Fruit fly (Drosophila melanogaster): Measurements from ENCODE around the gene Srx.

Srx gene

dm6 chrX:17821466-17821865 lies 35.3 kb upstream of the Srx start (continued):
- TF ChIP-seq ci (GFP tag; IDR thresholded peaks at IDR 0.05) (no peak), tin (GFP tag; optimal IDR thresholded peaks at IDR 0.05) (no peak), CG6254 (GFP tag; optimal IDR thresholded peaks at IDR 0.05) (no peak), Hr39 (optimal IDR thresholded peaks at IDR 0.05) (no peak), CG30431 (GFP tag; optimal IDR thresholded peaks at IDR 0.05) (no peak), CG15073 (GFP tag; optimal IDR thresholded peaks at IDR 0.05) (no peak), repo (GFP tag; optimal IDR thresholded peaks at IDR 0.05) (no peak), sima (GFP tag; optimal IDR thresholded peaks at IDR 0.05) (no peak), slou (GFP tag; optimal IDR thresholded peaks at IDR 0.05) (no peak), Myb (GFP tag; optimal IDR thresholded peaks at IDR 0.05) (no peak), Pdp1 (GFP tag; optimal IDR thresholded peaks at IDR 0.05) (peak in 1 of 2 experiments; percentile 18), Asciz (GFP tag; optimal IDR thresholded peaks at IDR 0.05) (no peak), pfk (GFP tag; optimal IDR thresholded peaks at IDR 0.05) (no peak), CG3163 (GFP tag; optimal IDR thresholded peaks at IDR 0.05) (no peak), CG4854 (GFP tag; optimal IDR thresholded peaks at IDR 0.05) (no peak), MESR4 (GFP tag; optimal IDR thresholded peaks at IDR 0.05) (no peak), CG12155 (GFP tag; optimal IDR thresholded peaks at IDR 0.05) (no peak), sr (GFP tag; IDR thresholded peaks at IDR 0.05) (peak; percentile 35; the same call in 1 of the 3 replicates), Sry-β (GFP tag; optimal IDR thresholded peaks at IDR 0.05) (no peak), lab (GFP tag; optimal IDR thresholded peaks at IDR 0.05) (no peak), CG32772 (GFP tag; IDR thresholded peaks at IDR 0.05) (no peak), hkb (optimal IDR thresholded peaks at IDR 0.05) (no peak), hkb (GFP tag; IDR thresholded peaks at IDR 0.05) (no peak), CG3995 (GFP tag; optimal IDR thresholded peaks at IDR 0.05) (peak; percentile 96), CoRest (tag; optimal IDR thresholded peaks at IDR 0.05) (no peak), Ptx1 (GFP tag; IDR thresholded peaks at IDR 0.05) (no peak), Ets97D (GFP tag; optimal IDR thresholded peaks at IDR 0.05) (no peak), ERR (GFP tag; optimal IDR thresholded peaks at IDR 0.05) (no peak), CG18619 (GFP tag; optimal IDR thresholded peaks at IDR 0.05) (no peak), CG17361 (GFP tag; IDR thresholded peaks at IDR 0.05) (no peak), CG2889 (GFP tag; IDR thresholded peaks at IDR 0.05) (no peak), CG2202 (tag; optimal IDR thresholded peaks at IDR 0.05) (no peak), ac (GFP tag; optimal IDR thresholded peaks at IDR 0.05) (no peak), tap (tag; optimal IDR thresholded peaks at IDR 0.05) (no peak), CG5245 (GFP tag; optimal IDR thresholded peaks at IDR 0.05) (no peak), Hmr (GFP tag; optimal IDR thresholded peaks at IDR 0.05) (no peak), mirr (GFP tag; optimal IDR thresholded peaks at IDR 0.05) (peak; percentile 66), CG11456 (GFP tag; IDR thresholded peaks at IDR 0.05) (no peak), Chrac-16 (GFP tag; optimal IDR thresholded peaks at IDR 0.05) (no peak), CG9876 (GFP tag; optimal IDR thresholded peaks at IDR 0.05) (no peak), CG8924 (tag; optimal IDR thresholded peaks at IDR 0.05) (no peak), Nf-YB (GFP tag; optimal IDR thresholded peaks at IDR 0.05) (peak; percentile 66), z (GFP tag; IDR thresholded peaks at IDR 0.05) (no peak), CG11093 (GFP tag; IDR thresholded peaks at IDR 0.05) (no peak), CG9932 (GFP tag; IDR thresholded peaks at IDR 0.05) (no peak), aop (GFP tag; IDR thresholded peaks at IDR 0.05) (no peak), Nf-YC (tag; optimal IDR thresholded peaks at IDR 0.05) (peak; percentile 83), CG4360 (GFP tag; IDR thresholded peaks at IDR 0.05) (no peak), Scr (GFP tag; IDR thresholded peaks at IDR 0.05; ENCODE audit: partially characterized antibody) (peak; percentile 16; the same call in 1 of the 2 replicates), shn (GFP tag; optimal IDR thresholded peaks at IDR 0.05) (no peak), CG34224 (GFP tag; IDR thresholded peaks at IDR 0.05; ENCODE audit: partially characterized antibody) (no peak), CG31441 (GFP tag; IDR thresholded peaks at IDR 0.05) (peak; percentile 34; the same call in 1 of the 2 replicates), CG1832 (GFP tag; optimal IDR thresholded peaks at IDR 0.05) (peak; percentile 69)
